Fruit fly (Drosophila melanogaster) whole organism, embryonic: ENCODE measurements around the gene CG15549.

Experiments
- Abd-B ChIP-seq: fragments of 200-800 bp; sonication (Bioruptor generic); optimal IDR thresholded peaks from 2 replicates; lab custom pipeline; 2018; ENCODE audit warnings: missing biosample characterization, mild to moderate bottlenecking, missing genetic modification characterization, moderate library complexity
- Adf1 ChIP-seq: fragments of 200-800 bp; sonication (Bioruptor generic); IDR thresholded peaks from 2 replicates; pipeline ENCODE4 v1.3.6; 2022; ENCODE audit warnings: missing biosample characterization, missing genetic modification characterization
- Atf6 ChIP-seq: fragments of 200-800 bp; sonication (Bioruptor generic); IDR thresholded peaks from 2 replicates; pipeline ENCODE4 v1.3.6; 2022; ENCODE audit warnings: missing biosample characterization, missing genetic modification characterization
- Bgb ChIP-seq: fragments of 200-800 bp; sonication (Bioruptor generic); IDR thresholded peaks from 2 replicates; pipeline ENCODE4 v1.3.6; 2022; ENCODE audit warnings: missing biosample characterization, missing genetic modification characterization; ENCODE audit not compliant: partially characterized antibody
- CG10654 ChIP-seq: fragments of 200-800 bp; sonication (Bioruptor generic); optimal IDR thresholded peaks from 2 replicates; lab custom pipeline; 2016; ENCODE audit warnings: missing biosample characterization, missing genetic modification characterization
- CG11247 ChIP-seq: fragments of 200-800 bp; sonication (Bioruptor generic); IDR thresholded peaks from 2 replicates; pipeline ENCODE4 v1.3.6; 2022; ENCODE audit warnings: missing biosample characterization, missing genetic modification characterization
- CG12104 ChIP-seq: fragments of 200-800 bp; sonication (Bioruptor generic); optimal IDR thresholded peaks from 3 replicates; lab custom pipeline; 2016; ENCODE audit warnings: missing biosample characterization, missing genetic modification characterization
- CG12744 ChIP-seq: fragments of 200-800 bp; sonication (Bioruptor generic); optimal IDR thresholded peaks from 2 replicates; lab custom pipeline; 2016; ENCODE audit warnings: missing biosample characterization, missing genetic modification characterization
- CG12769 ChIP-seq: fragments of 200-800 bp; sonication (Bioruptor generic); optimal IDR thresholded peaks from 2 replicates; lab custom pipeline; 2019; ENCODE audit warnings: missing biosample characterization, mild to moderate bottlenecking, missing genetic modification characterization, moderate library complexity
- CG17359 ChIP-seq: fragments of 200-800 bp; sonication (Bioruptor generic); optimal IDR thresholded peaks from 3 replicates; lab custom pipeline; 2018; ENCODE audit warnings: missing biosample characterization, mild to moderate bottlenecking, missing genetic modification characterization, moderate library complexity
- CG18011 ChIP-seq: fragments of 200-800 bp; sonication (Bioruptor generic); optimal IDR thresholded peaks from 2 replicates; lab custom pipeline; 2017; ENCODE audit warnings: missing biosample characterization, missing genetic modification characterization, mild to moderate bottlenecking, moderate library complexity, missing genotype
- CG18619 ChIP-seq: fragments of 200-800 bp; sonication (Bioruptor generic); optimal IDR thresholded peaks from 3 replicates; lab custom pipeline; 2017; ENCODE audit warnings: missing biosample characterization, mild to moderate bottlenecking, missing genetic modification characterization
- CG2116 ChIP-seq: fragments of 200-800 bp; sonication (Bioruptor generic); optimal IDR thresholded peaks from 3 replicates; lab custom pipeline; 2018; ENCODE audit warnings: missing biosample characterization, mild to moderate bottlenecking, missing genetic modification characterization
- CG2712 ChIP-seq: fragments of 200-800 bp; optimal IDR thresholded peaks from 3 replicates; lab custom pipeline; 2019; ENCODE audit warnings: missing biosample characterization, mild to moderate bottlenecking, missing genetic modification characterization, moderate library complexity
- CG30431 ChIP-seq: fragments of 200-800 bp; sonication (Bioruptor generic); optimal IDR thresholded peaks from 2 replicates; lab custom pipeline; 2017; ENCODE audit warnings: missing biosample characterization, missing genetic modification characterization
- CG4282 ChIP-seq: fragments of 200-800 bp; sonication (Bioruptor generic); optimal IDR thresholded peaks from 2 replicates; lab custom pipeline; 2016; ENCODE audit warnings: missing biosample characterization, missing genetic modification characterization
- CG4617 ChIP-seq: fragments of 200-800 bp; sonication (Bioruptor generic); optimal IDR thresholded peaks from 3 replicates; lab custom pipeline; 2016; ENCODE audit warnings: missing biosample characterization, missing genetic modification characterization, borderline replicate concordance
- CG4854 ChIP-seq: fragments of 200-800 bp; sonication (Bioruptor generic); optimal IDR thresholded peaks from 2 replicates; lab custom pipeline; 2016; ENCODE audit warnings: missing biosample characterization, missing genetic modification characterization, inconsistent platforms
- CG7556 ChIP-seq: fragments of 200-800 bp; sonication (Bioruptor generic); optimal IDR thresholded peaks from 2 replicates; lab custom pipeline; 2017; ENCODE audit warnings: missing biosample characterization, mild to moderate bottlenecking, missing genetic modification characterization
- CG7745 ChIP-seq: fragments of 200-800 bp; sonication (Bioruptor generic); optimal IDR thresholded peaks from 2 replicates; lab custom pipeline; 2018; ENCODE audit warnings: missing biosample characterization, mild to moderate bottlenecking, missing genetic modification characterization, moderate library complexity
- CG8478 ChIP-seq: fragments of >200 bp; optimal IDR thresholded peaks from 2 replicates; lab custom pipeline; 2018
- Camta ChIP-seq: fragments of 200-800 bp; sonication (Bioruptor generic); optimal IDR thresholded peaks from 2 replicates; lab custom pipeline; 2016; ENCODE audit warnings: missing biosample characterization, missing genetic modification characterization
- CoRest ChIP-seq: fragments of 200-800 bp; sonication (Bioruptor generic); optimal IDR thresholded peaks from 3 replicates; lab custom pipeline; 2018; ENCODE audit warnings: missing biosample characterization, mild to moderate bottlenecking, missing genetic modification characterization, moderate library complexity
- D19A ChIP-seq: fragments of 200-800 bp; optimal IDR thresholded peaks from 3 replicates; lab custom pipeline; 2019; ENCODE audit warnings: missing biosample characterization, mild to moderate bottlenecking, missing genetic modification characterization, moderate library complexity
- Dll ChIP-seq: fragments of 200-800 bp; sonication (Bioruptor generic); IDR thresholded peaks from 4 replicates; pipeline ENCODE4 v1.3.6; 2022; ENCODE audit warnings: missing biosample characterization, missing genetic modification characterization; ENCODE audit not compliant: partially characterized antibody
- Doc3 ChIP-seq: fragments of 200-800 bp; sonication (Bioruptor generic); IDR thresholded peaks from 3 replicates; pipeline ENCODE4 v1.3.6; 2022; ENCODE audit warnings: missing biosample characterization, missing genetic modification characterization; ENCODE audit not compliant: partially characterized antibody
- HmgZ ChIP-seq: fragments of 200-800 bp; sonication (Bioruptor generic); optimal IDR thresholded peaks from 2 replicates; lab custom pipeline; 2018; ENCODE audit warnings: missing biosample characterization, mild to moderate bottlenecking, missing genetic modification characterization
- Nf-YA ChIP-seq: fragments of 200-800 bp; sonication (Bioruptor generic); IDR thresholded peaks from 2 replicates; pipeline ENCODE4 v1.3.6; 2022; ENCODE audit warnings: missing biosample characterization, missing genetic modification characterization
- Nf-YC ChIP-seq: fragments of 200-800 bp; optimal IDR thresholded peaks from 3 replicates; lab custom pipeline; 2019; ENCODE audit warnings: missing biosample characterization, mild to moderate bottlenecking, missing genetic modification characterization, moderate library complexity
- Side ChIP-seq: fragments of 200-800 bp; sonication (Bioruptor generic); optimal IDR thresholded peaks from 2 replicates; lab custom pipeline; 2016; ENCODE audit warnings: missing biosample characterization, missing genetic modification characterization
- TFAM ChIP-seq: fragments of 200-800 bp; sonication (Bioruptor generic); optimal IDR thresholded peaks from 2 replicates; lab custom pipeline; 2017; ENCODE audit warnings: missing biosample characterization, missing genetic modification characterization, inconsistent platforms
- Trl ChIP-seq, 3 experiments: fragments of >200 bp in 2 of 3; fragments of 200-800 bp in 1 of 3; sonication (Bioruptor generic) in 1 of 3; optimal IDR thresholded peaks; 2 replicates in 1 of 3; 3 replicates in 2 of 3; lab custom pipeline; 2016 to 2017; ENCODE audit warnings: missing biosample characterization in 1 of 3, missing genetic modification characterization in 1 of 3
- aop ChIP-seq: fragments of 200-800 bp; sonication (Bioruptor generic); IDR thresholded peaks from 2 replicates; pipeline ENCODE4 v1.3.6; 2022; ENCODE audit warnings: missing biosample characterization, missing genetic modification characterization
- ash1 ChIP-seq: fragments of 200-800 bp; sonication (Bioruptor generic); optimal IDR thresholded peaks from 2 replicates; lab custom pipeline; 2018; ENCODE audit warnings: missing biosample characterization, mild to moderate bottlenecking, missing genetic modification characterization
- bsh ChIP-seq, 2 experiments: fragments of 200-800 bp; sonication (Bioruptor generic); optimal IDR thresholded peaks; 2 replicates each; lab custom pipeline; 2017 to 2018; ENCODE audit warnings: mild to moderate bottlenecking in 2 of 2, missing biosample characterization in 2 of 2, missing genetic modification characterization in 2 of 2, moderate library complexity in 1 of 2
- cwo ChIP-seq: fragments of 200-800 bp; sonication (Bioruptor generic); optimal IDR thresholded peaks from 3 replicates; lab custom pipeline; 2017; ENCODE audit warnings: missing biosample characterization, missing genetic modification characterization, mild to moderate bottlenecking, moderate library complexity, missing genetic modification reagents
- dysf ChIP-seq: fragments of 200-800 bp; sonication (Bioruptor generic); IDR thresholded peaks from 3 replicates; pipeline ENCODE4 v1.3.6; 2022; ENCODE audit warnings: missing biosample characterization, missing genetic modification characterization
- ewg ChIP-seq: fragments of 200-800 bp; sonication (Bioruptor generic); optimal IDR thresholded peaks from 3 replicates; lab custom pipeline; 2017; ENCODE audit warnings: mild to moderate bottlenecking, missing biosample characterization, missing genetic modification reagents, missing genetic modification characterization
- fru ChIP-seq: fragments of >200 bp; optimal IDR thresholded peaks from 2 replicates; lab custom pipeline; 2017
- ftz-f1 ChIP-seq: fragments of 200-800 bp; sonication (Bioruptor generic); optimal IDR thresholded peaks from 2 replicates; lab custom pipeline; 2016; ENCODE audit warnings: missing biosample characterization, missing genetic modification characterization
- hbn ChIP-seq: fragments of 200-800 bp; sonication (Bioruptor generic); IDR thresholded peaks from 2 replicates; pipeline ENCODE4 v1.3.6; 2022; ENCODE audit warnings: missing biosample characterization, missing genetic modification characterization; ENCODE audit not compliant: partially characterized antibody
- oc ChIP-seq: fragments of 200-800 bp; sonication (Bioruptor generic); optimal IDR thresholded peaks from 2 replicates; lab custom pipeline; 2018; ENCODE audit warnings: missing biosample characterization, mild to moderate bottlenecking, missing genetic modification characterization, moderate library complexity
- peb ChIP-seq: fragments of 200-800 bp; sonication (Bioruptor generic); IDR thresholded peaks from 2 replicates; pipeline ENCODE4 v1.3.6; 2022; ENCODE audit warnings: missing biosample characterization, missing genetic modification characterization
- ranshi ChIP-seq: fragments of 200-800 bp; sonication (Bioruptor generic); IDR thresholded peaks from 2 replicates; pipeline ENCODE4 v1.3.6; 2022; ENCODE audit warnings: missing biosample characterization, missing genetic modification characterization
- row ChIP-seq: fragments of 200-800 bp; sonication (Bioruptor generic); IDR thresholded peaks from 3 replicates; pipeline ENCODE4 v1.3.6; 2022; ENCODE audit warnings: missing biosample characterization, missing genetic modification characterization
- tin ChIP-seq: fragments of 200-800 bp; sonication (Bioruptor generic); optimal IDR thresholded peaks from 3 replicates; lab custom pipeline; 2016; ENCODE audit warnings: missing biosample characterization, missing genetic modification characterization
- tna ChIP-seq: fragments of 200-800 bp; sonication (Bioruptor generic); IDR thresholded peaks from 2 replicates; pipeline ENCODE4 v1.3.6; 2022; ENCODE audit warnings: missing biosample characterization, missing genetic modification characterization; ENCODE audit not compliant: partially characterized antibody
- twi ChIP-seq: fragments of 200-800 bp; optimal IDR thresholded peaks from 2 replicates; lab custom pipeline; 2019; ENCODE audit warnings: missing biosample characterization, mild to moderate bottlenecking, missing genetic modification characterization, moderate library complexity
- unc-4 ChIP-seq: fragments of 200-800 bp; sonication (Bioruptor generic); IDR thresholded peaks from 2 replicates; pipeline ENCODE4 v1.3.6; 2022; ENCODE audit warnings: missing biosample characterization, missing genetic modification characterization; ENCODE audit not compliant: partially characterized antibody
- zfh1 ChIP-seq: fragments of 200-800 bp; sonication (Bioruptor generic); IDR thresholded peaks from 3 replicates; pipeline ENCODE4 v1.3.6; 2022; ENCODE audit warnings: missing biosample characterization, missing genetic modification characterization

Gene CG15549

DNA sequence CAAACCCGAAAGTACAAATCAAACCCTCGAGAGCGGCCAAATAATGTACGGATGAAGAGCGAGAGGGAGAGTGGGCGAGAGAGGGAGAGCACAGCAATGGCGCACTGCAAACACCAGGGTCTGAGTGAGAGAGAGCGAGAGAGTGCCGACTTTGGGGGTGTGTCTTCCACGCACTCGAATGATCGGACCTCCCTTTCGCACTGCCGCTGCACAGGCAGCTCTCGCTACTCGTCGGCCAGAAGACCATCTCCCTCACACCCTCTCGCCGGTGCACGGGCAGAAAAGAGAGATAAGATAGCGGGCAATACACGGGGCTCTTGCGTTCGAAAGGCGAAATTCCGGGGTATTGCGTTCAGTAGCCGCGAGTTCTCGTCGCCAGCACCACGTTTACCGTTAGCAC, 23.9 kb downstream of the CG15549 start, which contains the start of gene Ptx1 (continued):
- TF ChIP-seq CG10654 (GFP tag; lab: Kevin White, UChicago) (no peak), ranshi (GFP tag; lab: Robert Waterston, UW) (no peak), ewg (GFP tag; lab: Kevin White, UChicago) (peak; percentile 89), bsh (GFP tag; optimal IDR thresholded peaks at IDR 0.05; lab: Kevin White, UChicago) (no peak), row (GFP tag; lab: Robert Waterston, UW) (0 out of 3 replicates have a peak, but pooled peaks have one; percentile 18), ftz-f1 (GFP tag; lab: Kevin White, UChicago) (peak; percentile 69), CG18619 (GFP tag; lab: Kevin White, UChicago) (no peak), Nf-YC (peak; percentile 99), CG11247 (GFP tag; lab: Robert Waterston, UW) (no peak), hbn (GFP tag; lab: Robert Waterston, UW) (peak; percentile 44; the same call in 1 of the 2 replicates), Trl (optimal IDR thresholded peaks at IDR 0.05; lab: Kevin White, UChicago) (peak; percentile 81 to 89), Trl (GFP tag; optimal IDR thresholded peaks at IDR 0.05; lab: Kevin White, UChicago) (peak; percentile 52), CG7556 (GFP tag; lab: Kevin White, UChicago) (no peak), D19A (tag; lab: Kevin White, UChicago) (no peak), Atf6 (0 out of 2 replicates have a peak, but pooled peaks have one; percentile 30), CG12104 (GFP tag; lab: Kevin White, UChicago) (no peak), tin (GFP tag; lab: Kevin White, UChicago) (peak; percentile 2), ash1 (GFP tag; lab: Kevin White, UChicago) (peak; percentile 44), Side (GFP tag; lab: Kevin White, UChicago) (peak; percentile 20), CG12769 (tag; lab: Kevin White, UChicago) (no peak), Adf1 (peak; percentile 76), CG4282 (GFP tag; lab: Kevin White, UChicago) (no peak), cwo (GFP tag; lab: Kevin White, UChicago) (peak; percentile 12), Dll (GFP tag; lab: Robert Waterston, UW) (peak; percentile 53; the same call in 2 of the 4 replicates), fru (lab: Kevin White, UChicago) (peak; percentile 63), CG2712 (tag; lab: Kevin White, UChicago) (peak; percentile 30), peb (GFP tag; lab: Robert Waterston, UW) (no peak), oc (tag; lab: Kevin White, UChicago) (peak; percentile 72), CG7745 (tag; lab: Kevin White, UChicago) (no peak), CG4617 (GFP tag; lab: Kevin White, UChicago) (no peak), TFAM (GFP tag; lab: Kevin White, UChicago) (no peak), unc-4 (GFP tag; lab: Robert Waterston, UW) (peak; percentile 34; the same call in 1 of the 2 replicates), CG12744 (no peak), HmgZ (peak; percentile 63), aop (GFP tag; lab: Robert Waterston, UW) (0 out of 2 replicates have a peak, but pooled peaks have one; percentile 25), Doc3 (GFP tag; lab: Robert Waterston, UW) (peak; percentile 32; the same call in 1 of the 3 replicates), CG4854 (GFP tag; lab: Kevin White, UChicago) (no peak), CG17359 (no peak), CG8478 (peak; percentile 99), Abd-B (peak; percentile 1), dysf (no peak), Camta (no peak), CG2116 (GFP tag; lab: Kevin White, UChicago) (no peak), Bgb (GFP tag; lab: Robert Waterston, UW) (peak; percentile 55), CG30431 (no peak), CoRest (tag; lab: Kevin White, UChicago) (peak; percentile 79), twi (peak; percentile 58), Nf-YA (GFP tag; lab: Robert Waterston, UW) (peak; percentile 92), zfh1 (GFP tag; lab: Robert Waterston, UW) (peak; percentile 60; the same call in 2 of the 3 replicates), CG18011 (GFP tag; lab: Kevin White, UChicago) (no peak), tna (GFP tag; lab: Robert Waterston, UW) (peak; percentile 66)
